Fruit fly (Drosophila melanogaster) whole organism, embryonic: ENCODE measurements around the gene Usp10.
A peak's percentile ranks its signal among the peaks of the same experiment; 100 is the strongest.

Experiments
- Antp ChIP-seq: fragments of 200-800 bp; sonication (Bioruptor generic); optimal IDR thresholded peaks from 3 replicates; lab custom pipeline; 2016; ENCODE audit warnings: missing biosample characterization, missing genetic modification characterization
- CG1024 ChIP-seq: fragments of 200-800 bp; sonication (Bioruptor generic); IDR thresholded peaks from 2 replicates; pipeline ENCODE4 v1.3.6; 2022; ENCODE audit warnings: missing biosample characterization, missing genetic modification characterization
- CG10543 ChIP-seq: fragments of 200-800 bp; sonication (Bioruptor generic); optimal IDR thresholded peaks from 3 replicates; lab custom pipeline; 2017; ENCODE audit warnings: missing biosample characterization, mild to moderate bottlenecking, missing genetic modification characterization, moderate library complexity
- CG11456 ChIP-seq: fragments of 200-800 bp; sonication (Bioruptor generic); IDR thresholded peaks from 3 replicates; pipeline ENCODE4 v1.3.6; 2022; ENCODE audit warnings: missing biosample characterization, missing genetic modification characterization
- CG13894 ChIP-seq: fragments of 200-800 bp; sonication (Bioruptor generic); optimal IDR thresholded peaks from 3 replicates; lab custom pipeline; 2018; ENCODE audit warnings: missing biosample characterization, mild to moderate bottlenecking, missing genetic modification characterization, moderate library complexity
- CG14710 ChIP-seq: fragments of 200-800 bp; sonication (Bioruptor generic); optimal IDR thresholded peaks from 3 replicates; lab custom pipeline; 2019; ENCODE audit warnings: missing biosample characterization, mild to moderate bottlenecking, missing genetic modification characterization, moderate library complexity
- CG15073 ChIP-seq: fragments of 200-800 bp; sonication (Bioruptor generic); optimal IDR thresholded peaks from 2 replicates; lab custom pipeline; 2016; ENCODE audit warnings: missing biosample characterization, missing genetic modification characterization
- CG16863 ChIP-seq: fragments of 200-800 bp; sonication (Bioruptor generic); optimal IDR thresholded peaks from 3 replicates; lab custom pipeline; 2016; ENCODE audit warnings: missing biosample characterization, missing genetic modification characterization
- CG17829 ChIP-seq: fragments of 200-800 bp; optimal IDR thresholded peaks from 2 replicates; lab custom pipeline; 2019; ENCODE audit warnings: missing biosample characterization, mild to moderate bottlenecking, missing genetic modification characterization, moderate library complexity
- CG18764 ChIP-seq: fragments of 200-800 bp; sonication (Bioruptor generic); optimal IDR thresholded peaks from 3 replicates; lab custom pipeline; 2016; ENCODE audit warnings: missing biosample characterization, missing genetic modification characterization
- CG2116 ChIP-seq: fragments of 200-800 bp; sonication (Bioruptor generic); optimal IDR thresholded peaks from 3 replicates; lab custom pipeline; 2018; ENCODE audit warnings: missing biosample characterization, mild to moderate bottlenecking, missing genetic modification characterization
- CG2889 ChIP-seq: fragments of 200-800 bp; sonication (Bioruptor generic); IDR thresholded peaks from 3 replicates; pipeline ENCODE4 v1.3.6; 2022; ENCODE audit warnings: missing biosample characterization, missing genetic modification characterization
- CG33213 ChIP-seq: fragments of 200-800 bp; sonication (Bioruptor generic); optimal IDR thresholded peaks from 3 replicates; lab custom pipeline; 2016; ENCODE audit warnings: missing biosample characterization, missing genetic modification characterization
- CG4404 ChIP-seq: fragments of 200-800 bp; sonication (Bioruptor generic); IDR thresholded peaks from 2 replicates; pipeline ENCODE4 v1.3.6; 2022; ENCODE audit warnings: missing biosample characterization, missing genetic modification characterization
- CG4707 ChIP-seq: fragments of 200-800 bp; sonication (Bioruptor generic); optimal IDR thresholded peaks from 2 replicates; lab custom pipeline; 2018; ENCODE audit warnings: missing biosample characterization, mild to moderate bottlenecking, missing genetic modification characterization, moderate library complexity
- CG4820 ChIP-seq: fragments of 200-800 bp; sonication (Bioruptor generic); optimal IDR thresholded peaks from 3 replicates; lab custom pipeline; 2016; ENCODE audit warnings: missing biosample characterization, missing genetic modification characterization
- CG6813 ChIP-seq: fragments of 200-800 bp; sonication (Bioruptor generic); optimal IDR thresholded peaks from 2 replicates; lab custom pipeline; 2017; ENCODE audit warnings: missing biosample characterization, missing genetic modification characterization, mild to moderate bottlenecking, moderate library complexity, missing genetic modification reagents
- CG7372 ChIP-seq: fragments of 200-800 bp; sonication (Bioruptor generic); IDR thresholded peaks from 2 replicates; pipeline ENCODE4 v1.3.6; 2022; ENCODE audit warnings: missing biosample characterization, missing genetic modification characterization
- CG7786 ChIP-seq: fragments of 200-800 bp; sonication (Bioruptor generic); optimal IDR thresholded peaks from 2 replicates; lab custom pipeline; 2016; ENCODE audit warnings: missing biosample characterization, missing genetic modification characterization
- CG7839 ChIP-seq: fragments of 200-800 bp; sonication (Bioruptor generic); optimal IDR thresholded peaks from 3 replicates; lab custom pipeline; 2018; ENCODE audit warnings: missing biosample characterization, mild to moderate bottlenecking, missing genetic modification characterization, moderate library complexity
- CG8388 ChIP-seq: fragments of 200-800 bp; sonication (Bioruptor generic); optimal IDR thresholded peaks from 2 replicates; lab custom pipeline; 2019; ENCODE audit warnings: missing biosample characterization, mild to moderate bottlenecking, missing genetic modification characterization, moderate library complexity
- CG9797 ChIP-seq: fragments of 200-800 bp; sonication (Bioruptor generic); optimal IDR thresholded peaks from 3 replicates; lab custom pipeline; 2018; ENCODE audit warnings: missing biosample characterization, mild to moderate bottlenecking, missing genetic modification characterization
- Chrac-16 ChIP-seq: fragments of 200-800 bp; sonication (Bioruptor generic); optimal IDR thresholded peaks from 3 replicates; lab custom pipeline; 2016; ENCODE audit warnings: missing biosample characterization, missing genetic modification characterization
- Dad ChIP-seq: fragments of 200-800 bp; sonication (Bioruptor generic); optimal IDR thresholded peaks from 3 replicates; lab custom pipeline; 2016; ENCODE audit warnings: missing biosample characterization, missing genetic modification characterization
- E2f2 ChIP-seq: fragments of 200-800 bp; sonication (Bioruptor generic); IDR thresholded peaks from 2 replicates; pipeline ENCODE4 v1.3.6; 2022; ENCODE audit warnings: missing biosample characterization, missing genetic modification characterization
- Fer3 ChIP-seq: fragments of 200-800 bp; sonication (Bioruptor generic); optimal IDR thresholded peaks from 2 replicates; lab custom pipeline; 2018; ENCODE audit warnings: missing biosample characterization, mild to moderate bottlenecking, missing genetic modification characterization, moderate library complexity
- HLHmδ ChIP-seq: fragments of 200-800 bp; sonication (Bioruptor generic); optimal IDR thresholded peaks from 2 replicates; lab custom pipeline; 2018; ENCODE audit warnings: missing biosample characterization, mild to moderate bottlenecking, missing genetic modification characterization, moderate library complexity
- Hsf ChIP-seq: fragments of 200-800 bp; sonication (Bioruptor generic); optimal IDR thresholded peaks from 3 replicates; lab custom pipeline; 2016; ENCODE audit warnings: missing biosample characterization, missing genetic modification characterization
- NK7.1 ChIP-seq: fragments of 200-800 bp; sonication (Bioruptor generic); optimal IDR thresholded peaks from 3 replicates; lab custom pipeline; 2016; ENCODE audit warnings: missing biosample characterization, missing genetic modification characterization
- Xrp1 ChIP-seq: fragments of 200-800 bp; sonication (Bioruptor generic); IDR thresholded peaks from 2 replicates; pipeline ENCODE4 v1.3.6; 2022; ENCODE audit warnings: missing biosample characterization, missing genetic modification characterization
- bowl ChIP-seq: fragments of 200-800 bp; sonication (Bioruptor generic); IDR thresholded peaks from 2 replicates; pipeline ENCODE4 v1.3.6; 2022; ENCODE audit warnings: missing biosample characterization, missing genetic modification characterization
- cg ChIP-seq: fragments of 200-800 bp; sonication (Bioruptor generic); optimal IDR thresholded peaks from 3 replicates; lab custom pipeline; 2019; ENCODE audit warnings: missing biosample characterization, mild to moderate bottlenecking, missing genetic modification characterization, moderate library complexity
- dysf ChIP-seq: fragments of 200-800 bp; sonication (Bioruptor generic); IDR thresholded peaks from 3 replicates; pipeline ENCODE4 v1.3.6; 2022; ENCODE audit warnings: missing biosample characterization, missing genetic modification characterization
- esg ChIP-seq: fragments of 200-800 bp; sonication (Bioruptor generic); conservative IDR thresholded peaks from 2 replicates; pipeline ENCODE4 v1.3.6; 2022; ENCODE audit warnings: missing biosample characterization, missing genetic modification characterization
- fd3F ChIP-seq: fragments of 200-800 bp; sonication (Bioruptor generic); optimal IDR thresholded peaks from 2 replicates; lab custom pipeline; 2018; ENCODE audit warnings: missing biosample characterization, mild to moderate bottlenecking, missing genetic modification characterization, moderate library complexity
- gsb-n ChIP-seq: fragments of 200-800 bp; sonication (Bioruptor generic); optimal IDR thresholded peaks from 3 replicates; lab custom pipeline; 2018; ENCODE audit warnings: missing biosample characterization, mild to moderate bottlenecking, missing genetic modification characterization
- hbn ChIP-seq: fragments of 200-800 bp; sonication (Bioruptor generic); IDR thresholded peaks from 2 replicates; pipeline ENCODE4 v1.3.6; 2022; ENCODE audit warnings: missing biosample characterization, missing genetic modification characterization; ENCODE audit not compliant: partially characterized antibody
- mam ChIP-seq: fragments of 200-800 bp; sonication (Bioruptor generic); optimal IDR thresholded peaks from 3 replicates; lab custom pipeline; 2016; ENCODE audit warnings: missing biosample characterization, missing genetic modification characterization
- nerfin-1 ChIP-seq: fragments of 200-800 bp; sonication (Bioruptor generic); optimal IDR thresholded peaks from 3 replicates; lab custom pipeline; 2019; ENCODE audit warnings: missing biosample characterization, mild to moderate bottlenecking, missing genetic modification characterization, moderate library complexity
- otp ChIP-seq: fragments of 200-800 bp; sonication (Bioruptor generic); IDR thresholded peaks from 3 replicates; pipeline ENCODE4, ENCODE4 v1.3.6; 2022; ENCODE audit warnings: missing biosample characterization, missing genetic modification characterization
- sc ChIP-seq, 3 experiments: fragments of >200 bp in 2 of 3; fragments of 200-800 bp in 1 of 3; sonication (Bioruptor generic) in 1 of 3; optimal IDR thresholded peaks; 2 replicates in 2 of 3; 3 replicates in 1 of 3; lab custom pipeline; 2017; ENCODE audit warnings: mild to moderate bottlenecking in 1 of 3, missing biosample characterization in 1 of 3, missing genetic modification characterization in 1 of 3, missing genetic modification reagents in 1 of 3
- sima ChIP-seq: fragments of 200-800 bp; sonication (Bioruptor generic); optimal IDR thresholded peaks from 2 replicates; lab custom pipeline; 2016; ENCODE audit warnings: missing biosample characterization, missing genetic modification characterization
- slbo ChIP-seq: fragments of 200-800 bp; sonication (Bioruptor generic); IDR thresholded peaks from 2 replicates; pipeline ENCODE4 v1.3.6; 2022; ENCODE audit warnings: missing biosample characterization, missing genetic modification characterization
- stwl ChIP-seq: fragments of 200-800 bp; sonication (Bioruptor generic); optimal IDR thresholded peaks from 3 replicates; lab custom pipeline; 2018; ENCODE audit warnings: missing biosample characterization, mild to moderate bottlenecking, missing genetic modification characterization, moderate library complexity
- tll ChIP-seq, 2 experiments: fragments of 200-800 bp in 1 of 2; fragments of >200 bp in 1 of 2; sonication (Bioruptor generic) in 1 of 2; optimal IDR thresholded peaks; 2 replicates each; lab custom pipeline; 2017 to 2019; ENCODE audit warnings: missing biosample characterization in 2 of 2, missing genetic modification characterization in 2 of 2, mild to moderate bottlenecking in 1 of 2, moderate library complexity in 1 of 2
- trem ChIP-seq: fragments of 200-800 bp; optimal IDR thresholded peaks from 3 replicates; lab custom pipeline; 2019; ENCODE audit warnings: missing biosample characterization, mild to moderate bottlenecking, missing genetic modification characterization, moderate library complexity
- twi ChIP-seq: fragments of 200-800 bp; optimal IDR thresholded peaks from 2 replicates; lab custom pipeline; 2019; ENCODE audit warnings: missing biosample characterization, mild to moderate bottlenecking, missing genetic modification characterization, moderate library complexity
- vvl ChIP-seq: fragments of 200-800 bp; sonication (Bioruptor generic); IDR thresholded peaks from 2 replicates; pipeline ENCODE4 v1.3.6; 2022; ENCODE audit warnings: missing biosample characterization, missing genetic modification characterization
- wek ChIP-seq: fragments of 200-800 bp; sonication (Bioruptor generic); optimal IDR thresholded peaks from 3 replicates; lab custom pipeline; 2018; ENCODE audit warnings: missing biosample characterization, mild to moderate bottlenecking, missing genetic modification characterization, moderate library complexity
- yki ChIP-seq: fragments of >200 bp; optimal IDR thresholded peaks from 3 replicates; lab custom pipeline; 2018
- zfh2 ChIP-seq: fragments of 200-800 bp; sonication (Bioruptor generic); optimal IDR thresholded peaks from 2 replicates; lab custom pipeline; 2016; ENCODE audit warnings: missing biosample characterization, missing genetic modification characterization

Usp10 gene

dm6 chr3L:917225-917624, 45.5 kb downstream of the Usp10 start (continued):
- no peak for TF ChIP-seq bowl (GFP tag; lab: Robert Waterston, UW)
- TF ChIP-seq CG33213 (GFP tag; lab: Kevin White, UChicago) = no peak
- TF ChIP-seq slbo (GFP tag; lab: Robert Waterston, UW) = peak; percentile 63
- peak; percentile 59 for TF ChIP-seq Fer3 (tag; lab: Kevin White, UChicago)
- TF ChIP-seq hbn (GFP tag; lab: Robert Waterston, UW) = no peak
- no peak for TF ChIP-seq CG7372 (GFP tag; lab: Robert Waterston, UW)
- peak; percentile 27 for TF ChIP-seq esg (GFP tag; lab: Robert Waterston, UW)
- no peak for TF ChIP-seq CG2116
- TF ChIP-seq CG2889 (GFP tag; lab: Robert Waterston, UW) = no peak
- no peak for TF ChIP-seq HLHmδ
- no peak for TF ChIP-seq CG4820 (GFP tag; lab: Kevin White, UChicago)
- no peak for TF ChIP-seq Dad
- no peak for TF ChIP-seq zfh2 (GFP tag; lab: Kevin White, UChicago)
- TF ChIP-seq dysf (GFP tag; lab: Robert Waterston, UW) = peak; percentile 50; the same call in 1 of the 3 replicates
- TF ChIP-seq CG9797 = no peak
- TF ChIP-seq trem (tag; lab: Kevin White, UChicago) = no peak
- peak; percentile 54 for TF ChIP-seq CG7839
- TF ChIP-seq Hsf (GFP tag; lab: Kevin White, UChicago) = no peak
- no peak for TF ChIP-seq E2f2
- TF ChIP-seq cg = no peak
- peak; percentile 60 for TF ChIP-seq nerfin-1 (tag; lab: Kevin White, UChicago)
- no peak for TF ChIP-seq CG14710 (tag; lab: Kevin White, UChicago)
- TF ChIP-seq sc (optimal IDR thresholded peaks at IDR 0.05; lab: Kevin White, UChicago) = no peak
- TF ChIP-seq sc (GFP tag; optimal IDR thresholded peaks at IDR 0.05; lab: Kevin White, UChicago) = no peak
- TF ChIP-seq CG11456 = 0 out of 3 replicates have a peak, but pooled peaks have one; percentile 19
- no peak for TF ChIP-seq CG15073 (GFP tag; lab: Kevin White, UChicago)
- TF ChIP-seq NK7.1 (GFP tag; lab: Kevin White, UChicago) = no peak
- TF ChIP-seq Antp (GFP tag; lab: Kevin White, UChicago) = no peak
- no peak for TF ChIP-seq sima
- no peak for TF ChIP-seq CG16863
- TF ChIP-seq tll (GFP tag; optimal IDR thresholded peaks at IDR 0.05; lab: Kevin White, UChicago) = no peak
- no peak for TF ChIP-seq gsb-n (tag; lab: Kevin White, UChicago)
- TF ChIP-seq CG18764 (GFP tag; lab: Kevin White, UChicago) = no peak
- peak; percentile 32 for TF ChIP-seq CG10543
- peak; percentile 17 for TF ChIP-seq CG13894 (tag; lab: Kevin White, UChicago)
- no peak for TF ChIP-seq mam
- TF ChIP-seq CG7786 (GFP tag; lab: Kevin White, UChicago) = no peak
- no peak for TF ChIP-seq twi (tag; lab: Kevin White, UChicago)
- TF ChIP-seq CG1024 (GFP tag; lab: Robert Waterston, UW) = no peak
- no peak for TF ChIP-seq CG4707 (GFP tag; lab: Kevin White, UChicago)
- TF ChIP-seq Chrac-16 (GFP tag; lab: Kevin White, UChicago) = no peak
- no peak for TF ChIP-seq stwl (tag; lab: Kevin White, UChicago)
- no peak for TF ChIP-seq wek
- no peak for TF ChIP-seq fd3F (GFP tag; lab: Kevin White, UChicago)
- no peak for TF ChIP-seq CG4404 (GFP tag; lab: Robert Waterston, UW)
- TF ChIP-seq CG6813 (GFP tag; lab: Kevin White, UChicago) = no peak
- TF ChIP-seq vvl (GFP tag; lab: Robert Waterston, UW) = 0 out of 2 replicates have a peak, but pooled peaks have one; percentile 24
- no peak for TF ChIP-seq yki
- no peak for TF ChIP-seq CG8388 (GFP tag; lab: Kevin White, UChicago)
- peak; percentile 35 for TF ChIP-seq CG17829 (tag; lab: Kevin White, UChicago)
- peak; percentile 52; the same call in 1 of the 2 replicates for TF ChIP-seq Xrp1 (GFP tag; lab: Robert Waterston, UW)
- no peak for TF ChIP-seq otp
